Worm (Caenorhabditis elegans) whole organism, L2 larva: ENCODE measurements around the gene srh-268.

Experiments
- lin-39 ChIP-seq: fragments of 150-350 bp; optimal IDR thresholded peaks from 2 replicates; lab custom pipeline; 2014; ENCODE audit warnings: missing biosample characterization, missing genetic modification reagents, missing genetic modification characterization
- nhr-237 ChIP-seq: fragments of 150-350 bp; optimal IDR thresholded peaks from 2 replicates; lab custom pipeline; 2014; ENCODE audit warnings: missing biosample characterization, missing genetic modification characterization
- ztf-11 ChIP-seq: sonication (generic microtip); optimal IDR thresholded peaks from 2 replicates; lab custom pipeline; 2017; ENCODE audit warnings: missing biosample characterization, missing genetic modification characterization

ce11 chrV:7504271-7504670 is 34.8 kb upstream of the srh-268 start, which contains the start of gene srh-229:
- TF ChIP-seq lin-39 = no peak
- no peak for TF ChIP-seq nhr-237
- no peak for TF ChIP-seq ztf-11 (tag; lab: Kevin White, UChicago)
